Fruit fly (Drosophila melanogaster) whole organism, embryonic: Measurements from ENCODE around the gene dikar.

Experiments used
- Abd-B ChIP-seq: fragments of 200-800 bp; sonication (Bioruptor generic); optimal IDR thresholded peaks from 2 replicates; lab custom pipeline; 2018; ENCODE audit warnings: missing biosample characterization, mild to moderate bottlenecking, missing genetic modification characterization, moderate library complexity
- Asciz ChIP-seq: fragments of 200-800 bp; sonication (Bioruptor generic); optimal IDR thresholded peaks from 2 replicates; lab custom pipeline; 2017; ENCODE audit warnings: missing biosample characterization, mild to moderate bottlenecking, missing genetic modification characterization, missing genetic modification reagents
- CG10654 ChIP-seq: fragments of 200-800 bp; sonication (Bioruptor generic); optimal IDR thresholded peaks from 2 replicates; lab custom pipeline; 2016; ENCODE audit warnings: missing biosample characterization, missing genetic modification characterization
- CG12659 ChIP-seq: fragments of 200-800 bp; sonication (Bioruptor generic); optimal IDR thresholded peaks from 3 replicates; lab custom pipeline; 2017; ENCODE audit warnings: mild to moderate bottlenecking, missing biosample characterization, missing genetic modification reagents, missing genetic modification characterization
- CG12942 ChIP-seq: fragments of 200-800 bp; sonication (Bioruptor generic); optimal IDR thresholded peaks from 3 replicates; lab custom pipeline; 2016; ENCODE audit warnings: missing biosample characterization, missing genetic modification characterization
- CG15479 ChIP-seq: fragments of 200-800 bp; sonication (Bioruptor generic); optimal IDR thresholded peaks from 3 replicates; lab custom pipeline; 2019; ENCODE audit warnings: missing biosample characterization, mild to moderate bottlenecking, missing genetic modification characterization, moderate library complexity
- CG15514 ChIP-seq: fragments of 200-800 bp; sonication (Bioruptor generic); optimal IDR thresholded peaks from 3 replicates; lab custom pipeline; 2017; ENCODE audit warnings: missing biosample characterization, missing genetic modification characterization, mild to moderate bottlenecking, moderate library complexity, missing genetic modification reagents
- CG16779 ChIP-seq: fragments of 200-800 bp; sonication (Bioruptor generic); IDR thresholded peaks from 2 replicates; pipeline ENCODE4 v1.3.6; 2022; ENCODE audit warnings: missing biosample characterization, missing genetic modification characterization
- CG16813 ChIP-seq: fragments of 200-800 bp; sonication (Bioruptor generic); IDR thresholded peaks from 3 replicates; pipeline ENCODE4 v1.3.6; 2022; ENCODE audit warnings: missing biosample characterization, missing genetic modification characterization; ENCODE audit not compliant: partially characterized antibody
- CG17385 ChIP-seq: fragments of 200-800 bp; sonication (Bioruptor generic); optimal IDR thresholded peaks from 3 replicates; lab custom pipeline; 2018; ENCODE audit warnings: missing biosample characterization, mild to moderate bottlenecking, missing genetic modification characterization
- CG1792 ChIP-seq: fragments of 200-800 bp; sonication (Bioruptor generic); optimal IDR thresholded peaks from 2 replicates; lab custom pipeline; 2016; ENCODE audit warnings: missing biosample characterization, missing genetic modification characterization
- CG2712 ChIP-seq: fragments of 200-800 bp; optimal IDR thresholded peaks from 3 replicates; lab custom pipeline; 2019; ENCODE audit warnings: missing biosample characterization, mild to moderate bottlenecking, missing genetic modification characterization, moderate library complexity
- CG4328 ChIP-seq: fragments of 200-800 bp; sonication (Bioruptor generic); optimal IDR thresholded peaks from 3 replicates; lab custom pipeline; 2017; ENCODE audit warnings: missing biosample characterization, missing genetic modification reagents, missing genetic modification characterization
- CG6175 ChIP-seq: fragments of 200-800 bp; sonication (Bioruptor generic); IDR thresholded peaks from 3 replicates; pipeline ENCODE4 v1.3.6; 2022; ENCODE audit warnings: missing biosample characterization, missing genetic modification characterization
- CG6791 ChIP-seq: fragments of 200-800 bp; sonication (Bioruptor generic); IDR thresholded peaks from 3 replicates; pipeline ENCODE4 v1.3.6; 2022; ENCODE audit warnings: missing biosample characterization, missing genetic modification characterization; ENCODE audit not compliant: partially characterized antibody
- CG8290 ChIP-seq, 3 experiments: fragments of 200-800 bp; sonication (Bioruptor generic); optimal IDR thresholded peaks; 2 replicates each; lab custom pipeline; 2016 to 2019; ENCODE audit warnings: missing biosample characterization in 3 of 3, missing genetic modification characterization in 3 of 3, mild to moderate bottlenecking in 2 of 3, moderate library complexity in 1 of 3
- CrebB ChIP-seq: fragments of 200-800 bp; sonication (Bioruptor generic); optimal IDR thresholded peaks from 3 replicates; lab custom pipeline; 2018; ENCODE audit warnings: missing biosample characterization, mild to moderate bottlenecking, missing genetic modification characterization
- Dip3 ChIP-seq: fragments of 200-800 bp; sonication (Bioruptor generic); optimal IDR thresholded peaks from 3 replicates; lab custom pipeline; 2016; ENCODE audit warnings: missing biosample characterization, missing genetic modification characterization
- Doc3 ChIP-seq: fragments of 200-800 bp; sonication (Bioruptor generic); IDR thresholded peaks from 3 replicates; pipeline ENCODE4 v1.3.6; 2022; ENCODE audit warnings: missing biosample characterization, missing genetic modification characterization; ENCODE audit not compliant: partially characterized antibody
- ERR ChIP-seq: fragments of 200-800 bp; sonication (Bioruptor generic); optimal IDR thresholded peaks from 2 replicates; lab custom pipeline; 2016; ENCODE audit warnings: missing biosample characterization, missing genetic modification characterization
- HmgZ ChIP-seq: fragments of 200-800 bp; sonication (Bioruptor generic); optimal IDR thresholded peaks from 2 replicates; lab custom pipeline; 2018; ENCODE audit warnings: missing biosample characterization, mild to moderate bottlenecking, missing genetic modification characterization
- Opbp ChIP-seq: fragments of 200-800 bp; sonication (Bioruptor generic); IDR thresholded peaks from 3 replicates; pipeline ENCODE4 v1.3.6; 2022; ENCODE audit warnings: missing biosample characterization, missing genetic modification characterization; ENCODE audit not compliant: partially characterized antibody
- Side ChIP-seq: fragments of 200-800 bp; sonication (Bioruptor generic); optimal IDR thresholded peaks from 2 replicates; lab custom pipeline; 2016; ENCODE audit warnings: missing biosample characterization, missing genetic modification characterization
- Sin3A ChIP-seq: fragments of >200 bp; optimal IDR thresholded peaks from 2 replicates; lab custom pipeline; 2018
- al ChIP-seq: fragments of 200-800 bp; sonication (Bioruptor generic); IDR thresholded peaks from 2 replicates; pipeline ENCODE4 v1.3.6; 2022; ENCODE audit warnings: missing biosample characterization, missing genetic modification characterization
- bbx ChIP-seq: fragments of 200-800 bp; sonication (Bioruptor generic); IDR thresholded peaks from 2 replicates; pipeline ENCODE4 v1.3.6; 2022; ENCODE audit warnings: missing biosample characterization, missing genetic modification characterization; ENCODE audit not compliant: partially characterized antibody
- bcd ChIP-seq: fragments of 200-800 bp; sonication (Bioruptor generic); optimal IDR thresholded peaks from 2 replicates; lab custom pipeline; 2017; ENCODE audit warnings: missing biosample characterization, mild to moderate bottlenecking, missing genetic modification characterization
- caup ChIP-seq: fragments of 200-800 bp; sonication (Bioruptor generic); optimal IDR thresholded peaks from 3 replicates; lab custom pipeline; 2017; ENCODE audit warnings: missing biosample characterization, mild to moderate bottlenecking, missing genetic modification characterization, moderate library complexity; ENCODE audit not compliant: severe bottlenecking
- ci ChIP-seq: fragments of 200-800 bp; sonication (Bioruptor generic); IDR thresholded peaks from 3 replicates; pipeline ENCODE4 v1.3.6; 2022; ENCODE audit warnings: missing biosample characterization, missing genetic modification characterization
- crc ChIP-seq: fragments of 200-800 bp; sonication (Bioruptor generic); optimal IDR thresholded peaks from 2 replicates; lab custom pipeline; 2016; ENCODE audit warnings: missing biosample characterization, missing genetic modification characterization
- jing ChIP-seq: fragments of 200-800 bp; sonication (Bioruptor generic); optimal IDR thresholded peaks from 2 replicates; lab custom pipeline; 2018; ENCODE audit warnings: missing biosample characterization, mild to moderate bottlenecking, missing genetic modification characterization
- knrl ChIP-seq: fragments of 200-800 bp; sonication (Bioruptor generic); IDR thresholded peaks from 3 replicates; pipeline ENCODE4 v1.3.6; 2022; ENCODE audit warnings: missing biosample characterization, missing genetic modification characterization; ENCODE audit not compliant: partially characterized antibody
- lbe ChIP-seq: fragments of 200-800 bp; sonication (Bioruptor generic); optimal IDR thresholded peaks from 2 replicates; lab custom pipeline; 2016; ENCODE audit warnings: missing biosample characterization, mild to moderate bottlenecking, missing genetic modification characterization
- lola ChIP-seq, 3 experiments: fragments of >200 bp in 2 of 3; fragments of 200-800 bp in 1 of 3; sonication (Bioruptor generic) in 1 of 3; optimal IDR thresholded peaks; 2 replicates each; lab custom pipeline; 2017 to 2019; ENCODE audit warnings: missing biosample characterization in 3 of 3, missing genetic modification characterization in 3 of 3, mild to moderate bottlenecking in 1 of 3, moderate library complexity in 1 of 3
- nmo ChIP-seq: fragments of 200-800 bp; sonication (Bioruptor generic); optimal IDR thresholded peaks from 2 replicates; lab custom pipeline; 2018; ENCODE audit warnings: missing biosample characterization, mild to moderate bottlenecking, missing genetic modification characterization, moderate library complexity
- nom ChIP-seq: fragments of 200-800 bp; sonication (Bioruptor generic); optimal IDR thresholded peaks from 2 replicates; lab custom pipeline; 2017; ENCODE audit warnings: missing biosample characterization, missing genetic modification characterization, mild to moderate bottlenecking, moderate library complexity, missing genetic modification reagents
- onecut ChIP-seq: fragments of 200-800 bp; sonication (Bioruptor generic); IDR thresholded peaks from 2 replicates; pipeline ENCODE4 v1.3.6; 2022; ENCODE audit warnings: missing biosample characterization, missing genetic modification characterization
- pfk ChIP-seq: fragments of 200-800 bp; sonication (Bioruptor generic); optimal IDR thresholded peaks from 2 replicates; lab custom pipeline; 2018; ENCODE audit warnings: missing biosample characterization, mild to moderate bottlenecking, missing genetic modification characterization, moderate library complexity
- prd ChIP-seq, 3 experiments: fragments of >200 bp in 2 of 3; fragments of 200-800 bp in 1 of 3; sonication (Bioruptor generic) in 1 of 3; optimal IDR thresholded peaks in 2 of 3; IDR thresholded peaks in 1 of 3; 2 replicates in 2 of 3; 3 replicates in 1 of 3; pipeline versions ENCODE4 v1.3.6 to Lab custom; 2017 to 2022; ENCODE audit warnings: missing biosample characterization in 1 of 3, missing genetic modification characterization in 1 of 3
- pros ChIP-seq: fragments of 200-800 bp; sonication (Bioruptor generic); optimal IDR thresholded peaks from 3 replicates; lab custom pipeline; 2019; ENCODE audit warnings: missing biosample characterization, mild to moderate bottlenecking, missing genetic modification characterization, moderate library complexity
- psq ChIP-seq: fragments of 200-800 bp; sonication (Bioruptor generic); optimal IDR thresholded peaks from 2 replicates; lab custom pipeline; 2017; ENCODE audit warnings: missing biosample characterization, missing genetic modification characterization
- schlank ChIP-seq: fragments of 200-800 bp; sonication (Bioruptor generic); optimal IDR thresholded peaks from 2 replicates; lab custom pipeline; 2018; ENCODE audit warnings: missing biosample characterization, mild to moderate bottlenecking, missing genetic modification characterization
- seq ChIP-seq: fragments of 200-800 bp; sonication (Bioruptor generic); IDR thresholded peaks from 2 replicates; pipeline ENCODE4 v1.3.6; 2022; ENCODE audit warnings: missing biosample characterization, missing genetic modification characterization
- stwl ChIP-seq: fragments of 200-800 bp; sonication (Bioruptor generic); optimal IDR thresholded peaks from 3 replicates; lab custom pipeline; 2018; ENCODE audit warnings: missing biosample characterization, mild to moderate bottlenecking, missing genetic modification characterization, moderate library complexity
- tgo ChIP-seq: fragments of 200-800 bp; sonication (Bioruptor generic); IDR thresholded peaks from 3 replicates; pipeline ENCODE4 v1.3.6; 2022; ENCODE audit warnings: missing biosample characterization, missing genetic modification characterization

dikar gene

dm6 chr3L:6743346-6744165, 592 bp upstream of the dikar start (continued):
- TF ChIP-seq bcd (GFP tag; lab: Kevin White, UChicago) (peak; percentile 22), HmgZ (tag; lab: Kevin White, UChicago) (peak; percentile 64), prd (optimal IDR thresholded peaks at IDR 0.05; lab: Kevin White, UChicago) (no peak), prd (GFP tag; IDR thresholded peaks at IDR 0.05; lab: Robert Waterston, UW) (no peak), pfk (GFP tag; lab: Kevin White, UChicago) (peak; percentile 48), CrebB (tag; lab: Kevin White, UChicago) (peak; percentile 11), lola (GFP tag; optimal IDR thresholded peaks at IDR 0.05; lab: Kevin White, UChicago) (peak in 1 of 3 experiments; percentile 46), CG4328 (GFP tag; lab: Kevin White, UChicago) (peak; percentile 47), bbx (GFP tag; lab: Robert Waterston, UW) (peak; percentile 51; the same call in 1 of the 2 replicates), Doc3 (GFP tag; lab: Robert Waterston, UW) (no peak), nmo (GFP tag; lab: Kevin White, UChicago) (peak; percentile 25), tgo (GFP tag; lab: Robert Waterston, UW) (0 out of 3 replicates have a peak, but pooled peaks have one; percentile 3), nom (GFP tag; lab: Kevin White, UChicago) (peak; percentile 3), Sin3A (lab: Kevin White, UChicago) (no peak), CG6175 (GFP tag; lab: Robert Waterston, UW) (0 out of 3 replicates have a peak, but pooled peaks have one; percentile 66), CG1792 (no peak), jing (GFP tag; lab: Kevin White, UChicago) (no peak), Opbp (peak; percentile 67; the same call in 2 of the 3 replicates), knrl (no peak; the same call in 2 of the 3 replicates), CG17385 (GFP tag; lab: Kevin White, UChicago) (peak; percentile 50), CG15514 (peak; percentile 41), onecut (peak; percentile 9; the same call in 1 of the 2 replicates), psq (GFP tag; lab: Kevin White, UChicago) (peak; percentile 99), CG2712 (peak; percentile 16), lbe (GFP tag; lab: Kevin White, UChicago) (no peak), CG8290 (GFP tag; optimal IDR thresholded peaks at IDR 0.05; lab: Kevin White, UChicago) (no peak), CG8290 (tag; optimal IDR thresholded peaks at IDR 0.05; lab: Kevin White, UChicago) (peak in 1 of 2 experiments; percentile 82), CG12942 (GFP tag; lab: Kevin White, UChicago) (no peak), pros (GFP tag; lab: Kevin White, UChicago) (peak; percentile 55), caup (GFP tag; lab: Kevin White, UChicago) (peak; percentile 58), Side (GFP tag; lab: Kevin White, UChicago) (peak; percentile 12), ERR (peak; percentile 45), crc (GFP tag; lab: Kevin White, UChicago) (no peak), schlank (peak; percentile 30), CG16813 (GFP tag; lab: Robert Waterston, UW) (no peak; the same call in 2 of the 3 replicates), al (GFP tag; lab: Robert Waterston, UW) (no peak), Abd-B (GFP tag; lab: Kevin White, UChicago) (peak; percentile 26), ci (GFP tag; lab: Robert Waterston, UW) (peak; percentile 59; the same call in 2 of the 3 replicates), seq (GFP tag; lab: Robert Waterston, UW) (peak; percentile 58; the same call in 1 of the 2 replicates), CG12659 (GFP tag; lab: Kevin White, UChicago) (peak; percentile 14), CG6791 (GFP tag; lab: Robert Waterston, UW) (peak; percentile 29; the same call in 1 of the 3 replicates), CG16779 (GFP tag; lab: Robert Waterston, UW) (no peak), stwl (tag; lab: Kevin White, UChicago) (peak; percentile 27), Dip3 (GFP tag; lab: Kevin White, UChicago) (no peak), CG10654 (GFP tag; lab: Kevin White, UChicago) (no peak), Asciz (GFP tag; lab: Kevin White, UChicago) (peak; percentile 4), CG15479 (peak; percentile 72)
